Fruit fly (Drosophila melanogaster) whole organism, embryonic: Measurements from ENCODE around the gene Met75Cb.

Source experiments
- Blimp-1 ChIP-seq: fragments of 200-800 bp; sonication (Bioruptor generic); optimal IDR thresholded peaks from 3 replicates; lab custom pipeline; 2018; ENCODE audit warnings: missing biosample characterization, missing genetic modification characterization, mild to moderate bottlenecking, moderate library complexity, missing genetic modification reagents
- CG17612 ChIP-seq: fragments of 200-800 bp; sonication (Bioruptor generic); IDR thresholded peaks from 2 replicates; pipeline ENCODE4 v1.3.6; 2022; ENCODE audit warnings: missing biosample characterization, missing genetic modification characterization
- CG17829 ChIP-seq: fragments of 200-800 bp; optimal IDR thresholded peaks from 2 replicates; lab custom pipeline; 2019; ENCODE audit warnings: missing biosample characterization, mild to moderate bottlenecking, missing genetic modification characterization, moderate library complexity
- CG4617 ChIP-seq: fragments of 200-800 bp; sonication (Bioruptor generic); optimal IDR thresholded peaks from 3 replicates; lab custom pipeline; 2016; ENCODE audit warnings: missing biosample characterization, missing genetic modification characterization, borderline replicate concordance
- CG6854 ChIP-seq: fragments of 200-800 bp; sonication (Bioruptor generic); optimal IDR thresholded peaks from 3 replicates; lab custom pipeline; 2017; ENCODE audit warnings: missing biosample characterization, mild to moderate bottlenecking, missing genetic modification characterization
- CG8388 ChIP-seq: fragments of 200-800 bp; sonication (Bioruptor generic); optimal IDR thresholded peaks from 2 replicates; lab custom pipeline; 2019; ENCODE audit warnings: missing biosample characterization, mild to moderate bottlenecking, missing genetic modification characterization, moderate library complexity
- CG9215 ChIP-seq: fragments of 200-800 bp; sonication (Bioruptor generic); IDR thresholded peaks from 2 replicates; pipeline ENCODE4 v1.3.6; 2022; ENCODE audit warnings: missing biosample characterization, missing genetic modification characterization
- ERR ChIP-seq: fragments of 200-800 bp; sonication (Bioruptor generic); optimal IDR thresholded peaks from 2 replicates; lab custom pipeline; 2016; ENCODE audit warnings: missing biosample characterization, missing genetic modification characterization
- Hr3 ChIP-seq: fragments of 200-800 bp; sonication (Bioruptor generic); optimal IDR thresholded peaks from 3 replicates; lab custom pipeline; 2016; ENCODE audit warnings: missing biosample characterization, missing genetic modification characterization
- abd-A ChIP-seq: fragments of 200-800 bp; sonication (Bioruptor generic); optimal IDR thresholded peaks from 3 replicates; lab custom pipeline; 2019; ENCODE audit warnings: missing biosample characterization, mild to moderate bottlenecking, missing genetic modification characterization, moderate library complexity
- ac ChIP-seq: fragments of 200-800 bp; sonication (Bioruptor generic); optimal IDR thresholded peaks from 3 replicates; lab custom pipeline; 2017; ENCODE audit warnings: missing biosample characterization, mild to moderate bottlenecking, missing genetic modification characterization
- gem ChIP-seq: fragments of 200-800 bp; sonication (Bioruptor generic); optimal IDR thresholded peaks from 2 replicates; lab custom pipeline; 2019; ENCODE audit warnings: missing biosample characterization, mild to moderate bottlenecking, missing genetic modification characterization, moderate library complexity
- hkb ChIP-seq, 2 experiments: fragments of 200-800 bp in 1 of 2; fragments of >200 bp in 1 of 2; sonication (Bioruptor generic) in 1 of 2; IDR thresholded peaks in 1 of 2; optimal IDR thresholded peaks in 1 of 2; 2 replicates each; pipeline versions ENCODE4 v1.3.6 to Lab custom; 2017 to 2022; ENCODE audit warnings: missing biosample characterization in 1 of 2, missing genetic modification characterization in 1 of 2

DNA sequence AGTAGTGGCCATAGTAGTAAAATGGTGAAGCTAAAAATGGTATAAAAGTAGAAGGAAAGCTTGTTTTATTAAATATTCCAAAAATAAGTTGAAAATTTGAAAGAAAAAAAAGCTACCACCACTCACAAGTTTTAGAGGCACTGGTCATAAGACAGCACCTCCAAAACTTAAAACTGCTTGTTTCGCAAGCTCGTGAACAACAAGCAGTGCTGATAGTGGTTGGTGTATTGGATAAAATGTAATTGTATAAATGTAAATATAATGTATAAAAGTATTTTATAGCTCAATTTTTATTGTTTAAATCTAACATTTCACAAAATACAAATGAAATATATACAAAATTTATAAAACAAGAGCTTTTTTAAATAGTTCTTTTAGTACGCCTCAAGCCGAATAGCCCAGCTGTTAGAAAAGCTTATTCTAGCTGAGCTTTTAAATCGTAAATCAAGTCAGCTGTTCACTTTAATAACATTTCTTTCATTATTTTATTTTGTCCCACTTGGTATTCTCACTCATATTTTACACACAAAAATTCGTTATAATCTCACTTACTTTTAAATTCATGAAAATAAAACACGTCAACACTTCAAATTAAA, 9.0 kb downstream of the Met75Cb start:
- TF ChIP-seq Hr3 (GFP tag; lab: Kevin White, UChicago) (no peak), CG17829 (tag; lab: Kevin White, UChicago) (no peak), CG8388 (GFP tag; lab: Kevin White, UChicago) (no peak), CG4617 (GFP tag; lab: Kevin White, UChicago) (no peak), hkb (optimal IDR thresholded peaks at IDR 0.05; lab: Kevin White, UChicago) (no peak), hkb (GFP tag; IDR thresholded peaks at IDR 0.05; lab: Robert Waterston, UW) (no peak), ac (GFP tag; lab: Kevin White, UChicago) (no peak), CG17612 (GFP tag; lab: Robert Waterston, UW) (no peak), gem (no peak), ERR (GFP tag; lab: Kevin White, UChicago) (no peak), abd-A (tag; lab: Kevin White, UChicago) (peak; percentile 56), Blimp-1 (no peak), CG9215 (no peak), CG6854 (peak; percentile 27)
